Fruit fly (Drosophila melanogaster): ENCODE measurements around the gene CG1105.

dm6 chr3R:7040894-7041293, 26.0 kb downstream of the CG1105 start:
- TF ChIP-seq h (optimal IDR thresholded peaks at IDR 0.05) (no peak), psq (optimal IDR thresholded peaks at IDR 0.05) (no peak), insv (optimal IDR thresholded peaks at IDR 0.05) (no peak), Sin3A (optimal IDR thresholded peaks at IDR 0.05) (no peak)

Data from Kc167 (cell line).